Worm (Caenorhabditis elegans): ENCODE results near the gene mdt-9.

The mdt-9 gene

DNA sequence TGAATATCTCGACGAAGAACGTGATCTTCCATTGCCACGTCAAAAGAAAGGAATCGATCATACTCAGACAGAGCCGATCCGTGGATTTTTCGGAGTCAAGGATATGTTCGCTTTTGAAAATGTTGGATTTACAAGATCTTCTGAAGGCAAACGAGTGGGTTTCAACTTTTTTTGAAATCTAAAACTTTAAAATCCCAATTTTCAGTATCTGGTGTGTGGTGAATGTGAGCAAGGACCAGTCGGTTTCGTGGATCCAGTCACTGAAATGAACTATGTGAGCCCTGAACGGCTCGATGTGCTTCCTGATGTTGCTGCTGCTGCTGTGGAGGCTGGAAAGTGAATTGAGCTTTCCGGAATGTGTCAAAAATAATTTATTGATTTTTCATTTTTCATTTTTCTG lies 723 bp downstream of the mdt-9 start, which contains the start of gene lsm-3:
Gene lsm-3, plus strand, starts transcription at position 301 of the 400 bp plus-strand sequence.
- TF ChIP-seq lin-11 (tag; optimal IDR thresholded peaks at IDR 0.05) (no peak), ceh-31 (tag; optimal IDR thresholded peaks at IDR 0.05) (no peak), hlh-30 (tag; optimal IDR thresholded peaks at IDR 0.05; ENCODE audit: insufficient read depth) (no peak), ceh-14 (tag; optimal IDR thresholded peaks at IDR 0.05) (no peak), nfya-1 (tag; optimal IDR thresholded peaks at IDR 0.05) (no peak)

DNA sequence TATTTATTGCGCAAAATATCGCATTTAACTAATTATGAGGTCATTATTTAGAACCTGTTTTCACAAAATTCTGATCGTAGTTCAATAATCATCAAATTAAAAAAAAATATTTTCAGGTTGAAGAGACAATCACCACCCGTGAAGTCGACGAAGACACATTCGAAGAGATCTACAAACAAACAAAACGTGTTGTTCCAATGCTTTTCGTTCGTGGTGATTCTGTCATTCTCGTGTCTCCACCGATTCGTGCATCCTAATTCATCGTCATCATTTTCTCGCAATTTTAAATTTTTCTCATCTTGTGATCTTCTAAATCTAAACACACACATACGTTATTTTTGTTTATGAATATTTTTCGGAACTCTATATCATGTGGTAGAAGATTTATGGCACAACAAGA lies 2.6 kb downstream of the mdt-9 start:
- no peak for TF ChIP-seq ceh-2 (tag; optimal IDR thresholded peaks at IDR 0.05)
- peak; percentile 35 for TF ChIP-seq dve-1 (tag; optimal IDR thresholded peaks at IDR 0.05)

DNA sequence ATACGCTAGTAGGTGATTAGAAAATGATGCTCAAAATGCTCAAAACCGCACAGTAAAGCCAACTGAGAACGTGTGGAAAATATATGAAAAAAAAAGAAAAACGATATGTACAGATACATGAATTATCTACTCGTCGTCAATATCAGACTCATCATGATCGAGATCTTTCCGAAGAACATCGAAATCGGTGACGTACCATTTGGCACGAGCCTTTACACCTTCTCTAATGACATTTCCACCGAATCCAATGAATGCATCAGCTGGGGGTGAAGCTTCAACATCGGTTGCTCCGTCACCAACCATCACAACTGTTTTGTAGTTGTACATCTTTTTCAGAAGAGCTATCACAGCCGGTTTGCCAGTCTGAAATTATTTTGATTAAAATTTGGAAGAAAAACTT lies 3.1 kb downstream of the mdt-9 start:
- TF ChIP-seq pax-1 (tag; optimal IDR thresholded peaks at IDR 0.05) (no peak), npax-4 (tag; optimal IDR thresholded peaks at IDR 0.05) (no peak), eyg-1 (tag; optimal IDR thresholded peaks at IDR 0.05) (no peak), ceh-30 (tag; optimal IDR thresholded peaks at IDR 0.05) (no peak), rnt-1 (tag; optimal IDR thresholded peaks at IDR 0.05) (no peak), C08G9.2 (tag; optimal IDR thresholded peaks at IDR 0.05) (no peak), hlh-6 (tag; optimal IDR thresholded peaks at IDR 0.05) (no peak), ceh-48 (tag; optimal IDR thresholded peaks at IDR 0.05) (no peak), pros-1 (tag; optimal IDR thresholded peaks at IDR 0.05) (no peak)

ce11 chrIV:13390770-13391169 lies 4.6 kb downstream of the mdt-9 start:
- TF ChIP-seq ceh-31 (tag; optimal IDR thresholded peaks at IDR 0.05) (no peak), ceh-2 (tag; optimal IDR thresholded peaks at IDR 0.05) (no peak), K02D7.2 (tag; optimal IDR thresholded peaks at IDR 0.05) (no peak), ceh-24 (tag; optimal IDR thresholded peaks at IDR 0.05) (no peak), ceh-19 (GFP tag; optimal IDR thresholded peaks at IDR 0.05) (no peak), ceh-9 (tag; optimal IDR thresholded peaks at IDR 0.05) (no peak), pqm-1 (tag; optimal IDR thresholded peaks at IDR 0.05) (no peak), tbx-2 (tag; optimal IDR thresholded peaks at IDR 0.05) (no peak), sdc-2 (tag; optimal IDR thresholded peaks at IDR 0.05) (no peak), lin-11 (tag; optimal IDR thresholded peaks at IDR 0.05) (no peak), gmeb-2 (tag; optimal IDR thresholded peaks at IDR 0.05) (no peak), ceh-30 (tag; optimal IDR thresholded peaks at IDR 0.05) (no peak), madf-2 (tag; optimal IDR thresholded peaks at IDR 0.05) (no peak), hlh-15 (tag; optimal IDR thresholded peaks at IDR 0.05) (no peak), pha-2 (tag; optimal IDR thresholded peaks at IDR 0.05) (no peak), ztf-16 (tag; optimal IDR thresholded peaks at IDR 0.05) (no peak), K09A11.1 (tag; optimal IDR thresholded peaks at IDR 0.05; ENCODE audit: insufficient read depth) (no peak), C08G9.2 (tag; optimal IDR thresholded peaks at IDR 0.05) (no peak), hlh-8 (tag; optimal IDR thresholded peaks at IDR 0.05) (no peak)

ce11 chrIV:13392230-13392629 lies 6.0 kb downstream of the mdt-9 start:
- no peak for TF ChIP-seq fax-1 (tag; optimal IDR thresholded peaks at IDR 0.05)
- no peak for TF ChIP-seq npax-4 (tag; optimal IDR thresholded peaks at IDR 0.05)

DNA sequence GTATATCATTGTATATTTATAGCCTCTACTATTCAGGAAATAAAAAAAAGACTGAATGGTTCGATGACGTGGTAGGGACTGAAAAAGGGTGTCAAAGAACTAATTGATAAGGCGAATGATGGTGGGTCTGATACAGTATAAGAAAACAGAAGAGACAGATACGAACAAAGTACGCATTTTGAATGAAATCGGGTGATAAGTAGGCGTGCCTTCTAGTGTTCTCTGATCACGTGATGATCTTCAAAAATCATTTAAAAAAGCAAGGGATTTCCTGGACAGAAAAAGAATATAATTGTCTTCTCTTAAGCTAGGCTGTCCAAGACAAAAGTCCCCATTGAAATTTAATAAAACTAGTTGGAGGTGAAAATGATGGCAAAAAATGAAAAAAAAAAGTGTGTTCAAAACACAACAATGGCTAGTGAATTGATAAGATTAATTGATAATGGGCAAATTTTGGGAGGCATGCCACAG lies 7.1 kb downstream of the mdt-9 start:
- no peak for TF ChIP-seq pqm-1 (tag; optimal IDR thresholded peaks at IDR 0.05)
- TF ChIP-seq elt-2 (tag; optimal IDR thresholded peaks at IDR 0.05), result peak; percentile 58
- no peak for TF ChIP-seq eyg-1 (tag; optimal IDR thresholded peaks at IDR 0.05)
- TF ChIP-seq dve-1 (tag; optimal IDR thresholded peaks at IDR 0.05), result peak; percentile 22
- no peak for TF ChIP-seq ttx-3 (tag; optimal IDR thresholded peaks at IDR 0.05)
- TF ChIP-seq hlh-30 (tag; optimal IDR thresholded peaks at IDR 0.05; ENCODE audit: insufficient read depth), result peak; percentile 3
